Worm (Caenorhabditis elegans) whole organism, mixed stage, embryonic: ENCODE results near the gene tsp-2.
A peak's percentile ranks its signal among the peaks of the same experiment; 100 is the strongest.

ENCODE experiments used
- M03D4.4 ChIP-seq: sonication (generic microtip); optimal IDR thresholded peaks from 2 replicates; lab custom pipeline; 2017; ENCODE audit warnings: mild to moderate bottlenecking, missing genetic modification characterization, missing compliant biosample characterization
- blmp-1 ChIP-seq: fragments of 150-350 bp; optimal IDR thresholded peaks from 2 replicates; lab custom pipeline; 2014; ENCODE audit warnings: missing biosample characterization, missing genetic modification characterization
- ceh-39 ChIP-seq: fragments of 150-350 bp; optimal IDR thresholded peaks from 2 replicates; lab custom pipeline; 2014; ENCODE audit warnings: missing biosample characterization, missing genetic modification characterization
- ceh-43 ChIP-seq: fragments of 200-800 bp; sonication (Bioruptor generic); optimal IDR thresholded peaks from 2 replicates; lab custom pipeline; 2018; ENCODE audit warnings: mild to moderate bottlenecking, missing genetic modification characterization, moderate library complexity, missing compliant biosample characterization
- ces-1 ChIP-seq: fragments of 150-350 bp; optimal IDR thresholded peaks from 2 replicates; lab custom pipeline; 2014; ENCODE audit warnings: missing biosample characterization, missing genetic modification reagents, missing genetic modification characterization
- cnd-1 ChIP-seq: fragments of 200-800 bp; sonication (Bioruptor generic); optimal IDR thresholded peaks from 2 replicates; lab custom pipeline; 2018; ENCODE audit warnings: mild to moderate bottlenecking, missing genetic modification characterization, missing compliant biosample characterization
- drap-1 ChIP-seq: fragments of 200-800 bp; sonication (Bioruptor generic); optimal IDR thresholded peaks from 3 replicates; lab custom pipeline; 2018; ENCODE audit warnings: mild to moderate bottlenecking, missing genetic modification characterization, missing compliant biosample characterization
- elt-1 ChIP-seq: sonication (generic microtip); optimal IDR thresholded peaks from 2 replicates; lab custom pipeline; 2017; ENCODE audit warnings: missing genetic modification characterization, mild to moderate bottlenecking, missing compliant biosample characterization, antibody characterized with exemption, moderate library complexity, borderline replicate concordance; ENCODE audit not compliant: insufficient read depth
- elt-3 ChIP-seq: fragments of 150-350 bp; optimal IDR thresholded peaks from 2 replicates; lab custom pipeline; 2014; ENCODE audit warnings: missing biosample characterization, missing genetic modification characterization
- flh-1 ChIP-seq: fragments of 200-800 bp; sonication (Bioruptor generic); optimal IDR thresholded peaks from 2 replicates; lab custom pipeline; 2018; ENCODE audit warnings: mild to moderate bottlenecking, missing genetic modification characterization, moderate library complexity, missing compliant biosample characterization
- ham-2 ChIP-seq: fragments of 200-800 bp; sonication (Bioruptor generic); optimal IDR thresholded peaks from 2 replicates; lab custom pipeline; 2018; ENCODE audit warnings: mild to moderate bottlenecking, missing genetic modification characterization, missing compliant biosample characterization
- hlh-1 ChIP-seq: fragments of 150-350 bp; optimal IDR thresholded peaks from 2 replicates; lab custom pipeline; 2014; ENCODE audit warnings: missing biosample characterization, missing genetic modification reagents, missing genetic modification characterization
- lin-13 ChIP-seq: fragments of 150-350 bp; optimal IDR thresholded peaks from 2 replicates; lab custom pipeline; 2014; ENCODE audit warnings: missing biosample characterization, missing genetic modification characterization
- lin-32 ChIP-seq: fragments of 200-800 bp; sonication (Bioruptor generic); optimal IDR thresholded peaks from 2 replicates; lab custom pipeline; 2018; ENCODE audit warnings: mild to moderate bottlenecking, missing genetic modification characterization, missing compliant biosample characterization
- mab-5 ChIP-seq: fragments of 150-350 bp; optimal IDR thresholded peaks from 2 replicates; lab custom pipeline; 2014; ENCODE audit warnings: missing biosample characterization, missing genetic modification characterization
- mep-1 ChIP-seq: fragments of 150-350 bp; optimal IDR thresholded peaks from 2 replicates; lab custom pipeline; 2017; ENCODE audit warnings: missing biosample characterization, missing genetic modification reagents, missing genetic modification characterization, inconsistent platforms
- mls-2 ChIP-seq: sonication (generic microtip); optimal IDR thresholded peaks from 2 replicates; lab custom pipeline; 2016; ENCODE audit warnings: mild to moderate bottlenecking, missing genetic modification characterization, moderate library complexity, missing compliant biosample characterization
- nhr-12 ChIP-seq: fragments of 150-350 bp; optimal IDR thresholded peaks from 2 replicates; lab custom pipeline; 2014; ENCODE audit warnings: missing biosample characterization, missing genetic modification characterization
- nhr-2 ChIP-seq: fragments of 150-350 bp; optimal IDR thresholded peaks from 2 replicates; lab custom pipeline; 2014; ENCODE audit warnings: missing biosample characterization, missing genetic modification characterization
- nhr-237 ChIP-seq: fragments of 150-350 bp; optimal IDR thresholded peaks from 2 replicates; lab custom pipeline; 2014; ENCODE audit warnings: missing biosample characterization, missing genetic modification characterization
- nhr-28 ChIP-seq: fragments of 150-350 bp; optimal IDR thresholded peaks from 2 replicates; lab custom pipeline; 2014; ENCODE audit warnings: missing biosample characterization, missing genetic modification characterization
- nhr-76 ChIP-seq: sonication (generic microtip); optimal IDR thresholded peaks from 2 replicates; lab custom pipeline; 2017; ENCODE audit warnings: missing biosample characterization, missing genetic modification characterization
- pha-4 ChIP-seq: fragments of 150-350 bp; optimal IDR thresholded peaks from 2 replicates; lab custom pipeline; 2018; ENCODE audit warnings: missing biosample characterization, missing genetic modification reagents, missing genetic modification characterization
- sem-2 ChIP-seq: fragments of 200-800 bp; sonication (Bioruptor generic); optimal IDR thresholded peaks from 2 replicates; lab custom pipeline; 2018; ENCODE audit warnings: mild to moderate bottlenecking, missing genetic modification characterization, missing compliant biosample characterization
- snpc-4 ChIP-seq: fragments of 150-350 bp; optimal IDR thresholded peaks from 2 replicates; lab custom pipeline; 2014; ENCODE audit warnings: missing biosample characterization, missing genetic modification characterization
- sptf-1 ChIP-seq: sonication (generic microtip); optimal IDR thresholded peaks from 2 replicates; lab custom pipeline; 2017; ENCODE audit warnings: mild to moderate bottlenecking, missing genetic modification characterization, moderate library complexity, missing compliant biosample characterization
- tbx-8 ChIP-seq: fragments of 200-800 bp; sonication (Bioruptor generic); optimal IDR thresholded peaks from 2 replicates; lab custom pipeline; 2018; ENCODE audit warnings: mild to moderate bottlenecking, missing genetic modification characterization, moderate library complexity, missing compliant biosample characterization
- unc-120 ChIP-seq: sonication (generic microtip); optimal IDR thresholded peaks from 2 replicates; lab custom pipeline; 2017; ENCODE audit warnings: missing genetic modification characterization, missing compliant biosample characterization; ENCODE audit not compliant: poor library complexity, severe bottlenecking
- unc-39 ChIP-seq: fragments of 150-350 bp; optimal IDR thresholded peaks from 2 replicates; lab custom pipeline; 2014; ENCODE audit warnings: missing biosample characterization, missing genetic modification characterization
- unc-62 ChIP-seq: fragments of 150-350 bp; optimal IDR thresholded peaks from 2 replicates; lab custom pipeline; 2014; ENCODE audit warnings: missing biosample characterization, missing genetic modification reagents, missing genetic modification characterization
- ztf-11 ChIP-seq: fragments of 150-350 bp; optimal IDR thresholded peaks from 2 replicates; lab custom pipeline; 2014; ENCODE audit warnings: missing biosample characterization, missing genetic modification characterization

Gene tsp-2

DNA sequence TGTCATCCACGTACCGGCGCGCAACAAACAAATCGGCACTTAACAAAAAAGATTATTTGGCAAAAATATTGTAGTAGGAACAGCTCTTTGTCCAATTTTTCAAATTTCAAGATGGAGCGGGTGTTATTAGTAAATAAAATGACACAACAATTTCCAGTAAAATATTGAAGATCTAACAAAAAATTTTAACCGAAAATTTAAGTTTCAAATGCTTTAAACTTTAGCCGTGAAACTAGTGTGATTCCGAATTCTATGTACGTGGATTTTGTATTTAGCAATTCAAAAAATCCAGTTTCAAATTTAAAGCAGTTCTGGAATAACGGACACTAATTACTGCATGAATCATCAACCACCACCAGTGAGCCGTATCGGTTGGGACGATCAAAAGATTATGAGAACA, 35.0 kb downstream of the tsp-2 start, which contains the start of gene snb-5:
Gene snb-5, plus strand, starts transcription at position 301 of the 400 bp plus-strand sequence.
- TF ChIP-seq sem-2 (GFP tag; lab: Kevin White, UChicago) = no peak
- TF ChIP-seq, all 35 proteins: peak for 0

ce11 chrIII:8201760-8202159, 36.0 kb downstream of the tsp-2 start:
- peak; percentile 58 for TF ChIP-seq hlh-1 (tag; lab: Kevin White, UChicago)
- TF ChIP-seq nhr-28 = no peak
- TF ChIP-seq snpc-4 (tag; lab: Kevin White, UChicago) = no peak
- no peak for TF ChIP-seq mep-1 (tag; lab: Kevin White, UChicago)
- no peak for TF ChIP-seq unc-39 (tag; lab: Kevin White, UChicago)
- no peak for TF ChIP-seq pha-4 (tag; lab: Kevin White, UChicago)
- no peak for TF ChIP-seq lin-32 (GFP tag; lab: Kevin White, UChicago)
- TF ChIP-seq blmp-1 (tag; lab: Kevin White, UChicago) = no peak
- TF ChIP-seq mls-2 (tag; lab: Kevin White, UChicago) = no peak
- TF ChIP-seq nhr-76 (tag; lab: Kevin White, UChicago) = no peak
- TF ChIP-seq sptf-1 (tag; lab: Kevin White, UChicago) = no peak
- no peak for TF ChIP-seq M03D4.4 (tag; lab: Kevin White, UChicago)
- TF ChIP-seq ceh-43 (GFP tag; lab: Kevin White, UChicago) = no peak
- no peak for TF ChIP-seq ham-2 (GFP tag; lab: Kevin White, UChicago)
- peak; percentile 21 for TF ChIP-seq mab-5 (tag; lab: Kevin White, UChicago)
- no peak for TF ChIP-seq nhr-2 (tag; lab: Kevin White, UChicago)
- no peak for TF ChIP-seq lin-13 (tag; lab: Kevin White, UChicago)
- no peak for TF ChIP-seq nhr-237
- TF ChIP-seq unc-120 (tag; lab: Kevin White, UChicago) = peak; percentile 83
- no peak for TF ChIP-seq elt-3 (tag; lab: Kevin White, UChicago)
- peak; percentile 36 for TF ChIP-seq unc-62 (GFP tag; lab: Kevin White, UChicago)
- peak; percentile 62 for TF ChIP-seq ces-1 (GFP tag; lab: Kevin White, UChicago)
- TF ChIP-seq cnd-1 = no peak
- TF ChIP-seq flh-1 (GFP tag; lab: Kevin White, UChicago) = no peak
- no peak for TF ChIP-seq sem-2 (GFP tag; lab: Kevin White, UChicago)
- TF ChIP-seq ceh-39 (tag; lab: Kevin White, UChicago) = no peak

DNA sequence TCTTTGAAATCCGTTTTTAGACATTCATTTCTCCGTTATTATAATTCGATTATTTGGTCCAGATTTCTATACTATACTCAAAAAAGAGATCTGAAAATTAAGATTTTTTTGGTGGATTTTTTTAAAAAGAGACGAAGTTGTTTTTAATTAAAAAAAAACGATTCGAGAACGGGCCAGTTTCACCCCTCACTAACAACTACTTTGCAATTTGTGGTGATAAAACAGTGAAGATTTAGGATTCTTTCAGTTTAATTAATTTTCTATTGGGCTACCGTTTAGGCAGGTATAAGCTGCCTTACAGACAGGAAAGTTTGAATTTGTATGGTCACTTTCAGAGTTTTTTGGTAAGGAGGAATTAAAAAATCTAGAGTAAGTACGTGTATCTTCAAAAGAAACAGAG, 36.6 kb downstream of the tsp-2 start, which contains the start of gene unc-36:
Gene unc-36, minus strand, starts transcription at position 101 of the 400 bp plus-strand sequence.
- TF ChIP-seq nhr-76 (tag; lab: Kevin White, UChicago) (no peak), drap-1 (no peak), ham-2 (GFP tag; lab: Kevin White, UChicago) (no peak), M03D4.4 (tag; lab: Kevin White, UChicago) (no peak), mep-1 (tag; lab: Kevin White, UChicago) (no peak), sem-2 (GFP tag; lab: Kevin White, UChicago) (no peak), cnd-1 (no peak), blmp-1 (tag; lab: Kevin White, UChicago) (no peak), tbx-8 (GFP tag; lab: Kevin White, UChicago) (no peak), flh-1 (GFP tag; lab: Kevin White, UChicago) (no peak), ztf-11 (tag; lab: Kevin White, UChicago) (no peak)

ce11 chrIII:8199060-8199459, 38.7 kb downstream of the tsp-2 start:
- no peak for TF ChIP-seq ceh-39 (tag; lab: Kevin White, UChicago)

- no peak for TF ChIP-seq unc-62 (GFP tag; lab: Kevin White, UChicago)
- no peak for TF ChIP-seq hlh-1 (tag; lab: Kevin White, UChicago)
- no peak for TF ChIP-seq drap-1
- TF ChIP-seq snpc-4 (tag; lab: Kevin White, UChicago) = no peak
- TF ChIP-seq ceh-43 (GFP tag; lab: Kevin White, UChicago) = no peak
- TF ChIP-seq nhr-237 = no peak
- no peak for TF ChIP-seq blmp-1 (tag; lab: Kevin White, UChicago)
- TF ChIP-seq tbx-8 (GFP tag; lab: Kevin White, UChicago) = no peak
- no peak for TF ChIP-seq sem-2 (GFP tag; lab: Kevin White, UChicago)
- TF ChIP-seq mep-1 (tag; lab: Kevin White, UChicago) = no peak
- TF ChIP-seq sptf-1 (tag; lab: Kevin White, UChicago) = no peak
- no peak for TF ChIP-seq elt-1 (tag; lab: Kevin White, UChicago)
- no peak for TF ChIP-seq ces-1 (GFP tag; lab: Kevin White, UChicago)
- no peak for TF ChIP-seq mls-2 (tag; lab: Kevin White, UChicago)
- no peak for TF ChIP-seq M03D4.4 (tag; lab: Kevin White, UChicago)
- no peak for TF ChIP-seq lin-13 (tag; lab: Kevin White, UChicago)
- TF ChIP-seq ham-2 (GFP tag; lab: Kevin White, UChicago) = no peak
- TF ChIP-seq unc-120 (tag; lab: Kevin White, UChicago) = no peak
- no peak for TF ChIP-seq nhr-12 (tag; lab: Kevin White, UChicago)
Observed at ce11 chrIII:8191695-8192094, 46.0 kb downstream of the tsp-2 start, which contains the start of gene C50C3.1. C50C3.1 (plus strand) TSS chrIII:8191995.
